Worm (Caenorhabditis elegans): Measurements from ENCODE around the gene wht-3.

DNA sequence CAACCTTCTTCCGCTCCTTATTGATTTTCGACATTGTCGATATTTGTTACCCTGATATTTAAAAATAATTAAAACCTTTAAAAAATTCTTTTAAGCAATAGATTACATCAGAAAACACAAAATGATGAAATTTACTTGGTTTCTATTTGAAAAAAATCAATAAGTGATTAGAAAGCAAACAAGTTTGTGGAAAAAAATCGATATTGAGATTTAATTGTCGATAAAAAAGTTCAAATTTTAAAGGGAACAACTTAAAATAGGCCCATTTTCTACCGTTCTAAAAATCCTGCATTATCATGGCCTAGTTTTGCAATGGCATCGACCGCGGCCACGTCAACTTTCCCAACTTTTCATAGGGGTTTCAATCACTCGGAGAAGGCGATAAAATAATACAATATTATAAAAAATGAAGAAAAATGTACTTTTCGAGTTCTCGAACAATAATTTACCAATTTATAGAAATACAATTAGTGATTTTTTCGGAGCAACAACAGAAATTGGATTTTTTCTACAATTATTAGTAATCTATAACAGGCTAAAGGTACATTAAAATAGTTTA, 35.4 kb upstream of the wht-3 start, which contains the start of gene lars-1:
- TF ChIP-seq snpc-4 (tag; optimal IDR thresholded peaks at IDR 0.05): no peak
- no peak for TF ChIP-seq unc-39 (tag; optimal IDR thresholded peaks at IDR 0.05)
- TF ChIP-seq ces-1 (GFP tag; optimal IDR thresholded peaks at IDR 0.05): no peak
- no peak for TF ChIP-seq lin-13 (tag; optimal IDR thresholded peaks at IDR 0.05)
- TF ChIP-seq nhr-12 (tag; optimal IDR thresholded peaks at IDR 0.05): no peak
- no peak for TF ChIP-seq unc-62 (GFP tag; optimal IDR thresholded peaks at IDR 0.05)
- no peak for TF ChIP-seq drap-1 (GFP tag; optimal IDR thresholded peaks at IDR 0.05)
- no peak for TF ChIP-seq pha-4 (tag; optimal IDR thresholded peaks at IDR 0.05)
- TF ChIP-seq lsy-2 (tag; optimal IDR thresholded peaks at IDR 0.05): no peak
- no peak for TF ChIP-seq zip-8 (tag; optimal IDR thresholded peaks at IDR 0.05)
- no peak for TF ChIP-seq ceh-43 (GFP tag; optimal IDR thresholded peaks at IDR 0.05)
